Fruit fly (Drosophila melanogaster) whole organism, adult: ENCODE measurements around the gene ksh.

Source experiments
- CG33017 ChIP-seq: fragments of 200-800 bp; sonication (Bioruptor generic); optimal IDR thresholded peaks from 2 replicates; lab custom pipeline; 2018; ENCODE audit warnings: missing biosample characterization, mild to moderate bottlenecking, missing genetic modification characterization, moderate library complexity
- cnc ChIP-seq, 2 experiments: fragments of >200 bp; optimal IDR thresholded peaks; 2 replicates each; lab custom pipeline; 2017

DNA sequence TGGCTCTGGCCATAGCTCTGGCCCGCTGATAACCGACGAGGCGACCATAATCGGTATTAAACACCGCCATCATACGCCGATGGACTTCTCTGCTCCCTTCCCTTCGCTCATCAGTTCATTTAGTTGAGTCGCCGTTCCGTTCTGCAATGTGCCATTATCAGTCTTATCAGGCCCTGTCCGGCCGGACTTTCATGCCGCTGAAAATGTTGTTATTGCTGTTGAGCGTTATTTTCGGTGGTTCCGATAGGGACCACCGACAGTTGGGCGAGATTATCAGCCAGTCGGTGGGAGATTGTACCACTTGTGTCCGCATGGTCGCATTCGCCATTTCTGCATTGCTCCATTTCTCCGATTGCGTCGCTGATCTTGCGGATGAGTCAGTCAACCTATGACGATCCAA, 6.5 kb upstream of the ksh start:
- TF ChIP-seq cnc (optimal IDR thresholded peaks at IDR 0.05; lab: Kevin White, UChicago) (no peak), CG33017 (tag; lab: Kevin White, UChicago) (no peak)
